Worm (Caenorhabditis elegans): ENCODE measurements around the gene F52D1.2.

F52D1.2 gene

ce11 chrX:440420-440819 lies 9.6 kb downstream of the F52D1.2 start (continued):
- TF ChIP-seq T26A8.4 (GFP tag; IDR thresholded peaks at IDR 0.05) (no peak), aly-2 (tag; optimal IDR thresholded peaks at IDR 0.05) (no peak), lsy-2 (tag; optimal IDR thresholded peaks at IDR 0.05) (peak in 1 of 2 experiments; percentile 29)

ce11 chrX:439031-439430 lies 11.0 kb downstream of the F52D1.2 start:
- no peak for TF ChIP-seq ctbp-1 (GFP tag; IDR thresholded peaks at IDR 0.05)
- TF ChIP-seq zfp-2 (tag; optimal IDR thresholded peaks at IDR 0.05), result no peak
- no peak for TF ChIP-seq mep-1 (tag; optimal IDR thresholded peaks at IDR 0.05)
- no peak for TF ChIP-seq zip-11 (GFP tag; IDR thresholded peaks at IDR 0.05)
- no peak for TF ChIP-seq vab-7 (GFP tag; IDR thresholded peaks at IDR 0.05)
- no peak for TF ChIP-seq daf-19 (GFP tag; conservative IDR thresholded peaks at IDR 0.05)
- no peak for TF ChIP-seq gei-8 (GFP tag; optimal IDR thresholded peaks at IDR 0.05)
- TF ChIP-seq F26F4.8 (GFP tag; conservative IDR thresholded peaks at IDR 0.05), result no peak
- TF ChIP-seq ztf-11 (tag; optimal IDR thresholded peaks at IDR 0.05), result no peak
- peak; percentile 54 for TF ChIP-seq aha-1 (tag)
- TF ChIP-seq nhr-42 (GFP tag; IDR thresholded peaks at IDR 0.05), result no peak
- no peak for TF ChIP-seq zfp-3 (GFP tag; conservative IDR thresholded peaks at IDR 0.05)
- TF ChIP-seq ceh-28 (tag; optimal IDR thresholded peaks at IDR 0.05), result no peak
- no peak for TF ChIP-seq T26A8.4 (GFP tag; IDR thresholded peaks at IDR 0.05)
- no peak for TF ChIP-seq zag-1 (tag; optimal IDR thresholded peaks at IDR 0.05)
- TF ChIP-seq hlh-30 (tag; optimal IDR thresholded peaks at IDR 0.05; ENCODE audit: insufficient read depth), result no peak
- TF ChIP-seq daf-16 (GFP tag; optimal IDR thresholded peaks at IDR 0.05), result no peak
- TF ChIP-seq daf-16 (tag; optimal IDR thresholded peaks at IDR 0.05), result peak; percentile 91
- TF ChIP-seq nhr-48 (tag; optimal IDR thresholded peaks at IDR 0.05), result peak; percentile 3
- TF ChIP-seq nhr-102 (tag; optimal IDR thresholded peaks at IDR 0.05), result no peak
- peak; percentile 29; the same call in 1 of the 2 replicates for TF ChIP-seq dmd-6 (GFP tag; IDR thresholded peaks at IDR 0.05)
- TF ChIP-seq rbr-2 (tag; optimal IDR thresholded peaks at IDR 0.05), result no peak
- no peak for TF ChIP-seq fkh-10 (GFP tag; optimal IDR thresholded peaks at IDR 0.05)
- no peak for TF ChIP-seq unc-39 (tag; optimal IDR thresholded peaks at IDR 0.05)
- no peak for TF ChIP-seq saeg-2 (GFP tag; IDR thresholded peaks at IDR 0.05)
- TF ChIP-seq ztf-7 (tag; optimal IDR thresholded peaks at IDR 0.05), result no peak
- TF ChIP-seq lin-29 (GFP tag; IDR thresholded peaks at IDR 0.05), result no peak
- no peak for TF ChIP-seq nhr-6 (tag; optimal IDR thresholded peaks at IDR 0.05)
- TF ChIP-seq hlh-11 (tag; optimal IDR thresholded peaks at IDR 0.05), result peak; percentile 51
- TF ChIP-seq dmd-9 (GFP tag; IDR thresholded peaks at IDR 0.05), result no peak

- TF ChIP-seq cey-2 (tag; optimal IDR thresholded peaks at IDR 0.05; ENCODE audit: borderline replicate concordance, insufficient read depth) (no peak), nhr-28 (tag; optimal IDR thresholded peaks at IDR 0.05) (peak; percentile 12), dmd-6 (GFP tag; IDR thresholded peaks at IDR 0.05) (peak; percentile 24; the same call in 1 of the 2 replicates), ctbp-1 (GFP tag; IDR thresholded peaks at IDR 0.05) (no peak), hlh-11 (tag; optimal IDR thresholded peaks at IDR 0.05) (peak; percentile 22), F10B5.3 (tag; optimal IDR thresholded peaks at IDR 0.05) (no peak), ceh-20 (GFP tag; IDR thresholded peaks at IDR 0.05) (no peak), lim-7 (GFP tag; IDR thresholded peaks at IDR 0.05) (no peak), zfp-3 (GFP tag; conservative IDR thresholded peaks at IDR 0.05) (no peak), F37D6.2 (tag; optimal IDR thresholded peaks at IDR 0.05) (no peak), ceh-82 (tag; optimal IDR thresholded peaks at IDR 0.05) (no peak), lin-15B (tag; optimal IDR thresholded peaks at IDR 0.05) (no peak), daf-12 (tag; optimal IDR thresholded peaks at IDR 0.05) (no peak), lin-1 (GFP tag; IDR thresholded peaks at IDR 0.05) (no peak), pqm-1 (tag; optimal IDR thresholded peaks at IDR 0.05) (peak; percentile 2), dmd-9 (GFP tag; IDR thresholded peaks at IDR 0.05) (no peak), unc-62 (GFP tag; optimal IDR thresholded peaks at IDR 0.05 in 1 of 2) (peak in 1 of 2 experiments; percentile 14), unc-62 (tag; optimal IDR thresholded peaks at IDR 0.05) (no peak), Y5F2A.4 (GFP tag; optimal IDR thresholded peaks at IDR 0.05) (no peak), F26F4.8 (GFP tag; conservative IDR thresholded peaks at IDR 0.05) (no peak), daf-16 (GFP tag; optimal IDR thresholded peaks at IDR 0.05) (no peak), daf-16 (tag; optimal IDR thresholded peaks at IDR 0.05) (peak; percentile 46), skn-1 (tag; optimal IDR thresholded peaks at IDR 0.05) (no peak), zip-2 (tag; optimal IDR thresholded peaks at IDR 0.05) (no peak), php-3 (GFP tag; IDR thresholded peaks at IDR 0.05) (no peak), attf-4 (tag; optimal IDR thresholded peaks at IDR 0.05) (no peak), hif-1 (tag; optimal IDR thresholded peaks at IDR 0.05) (no peak)
Measured at ce11 chrX:438396-438795, 11.6 kb downstream of the F52D1.2 start.
